Worm (Caenorhabditis elegans): ENCODE results near the gene dcar-1.

Gene dcar-1

DNA sequence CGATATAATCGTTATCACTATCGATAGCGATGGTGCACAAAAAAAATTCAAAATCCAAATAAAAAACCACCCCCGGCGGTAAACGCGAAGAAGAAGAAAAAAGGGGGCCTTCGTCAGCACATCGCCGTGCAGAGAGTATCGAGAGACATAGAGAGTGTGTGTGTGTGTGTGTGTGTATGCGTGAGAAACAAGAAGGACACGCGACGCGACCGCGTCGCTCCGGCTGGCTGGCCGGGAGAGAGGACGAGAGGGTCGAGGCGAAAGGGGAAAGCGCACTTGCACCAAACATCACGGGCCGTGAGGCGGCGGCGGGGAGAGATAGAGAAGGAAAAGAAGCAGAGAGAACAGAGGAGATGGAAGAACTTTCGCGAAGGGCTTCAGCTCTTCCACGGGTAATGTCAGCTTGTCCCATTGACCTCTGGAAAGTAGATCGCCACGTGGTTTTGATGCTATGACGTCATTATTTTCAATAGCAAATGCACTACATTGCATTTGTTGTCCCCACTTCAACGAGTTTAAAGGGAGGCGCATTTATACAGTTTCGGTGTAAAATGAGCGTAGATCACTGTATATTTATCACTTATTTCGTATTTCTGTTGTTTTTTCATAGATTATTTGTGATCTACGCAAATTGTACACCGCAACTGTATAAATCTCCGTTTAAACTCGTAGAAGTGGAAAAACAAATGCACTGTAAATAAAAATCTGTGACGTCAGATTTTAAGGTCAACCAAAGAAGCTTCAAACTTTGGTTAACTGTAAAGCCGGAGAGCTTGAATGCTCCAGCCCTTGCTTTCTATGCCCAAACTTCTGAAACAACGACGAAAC is 41.3 kb downstream of the dcar-1 start, which contains the start of gene Y59A8B.24 (continued):
- peak; percentile 92 for TF ChIP-seq ceh-34 (tag; optimal IDR thresholded peaks at IDR 0.05)
- peak; percentile 18 for TF ChIP-seq madf-2 (tag; optimal IDR thresholded peaks at IDR 0.05)
- peak; percentile 96 for TF ChIP-seq hlh-30 (tag; optimal IDR thresholded peaks at IDR 0.05; ENCODE audit: insufficient read depth)
- TF ChIP-seq npax-4 (tag; optimal IDR thresholded peaks at IDR 0.05), result no peak
- TF ChIP-seq fax-1 (tag; optimal IDR thresholded peaks at IDR 0.05), result peak; percentile 65
- peak; percentile 96 for TF ChIP-seq ceh-18 (tag; optimal IDR thresholded peaks at IDR 0.05)
- TF ChIP-seq pha-2 (tag; optimal IDR thresholded peaks at IDR 0.05), result peak; percentile 39
- peak; percentile 35 for TF ChIP-seq sox-4 (tag; optimal IDR thresholded peaks at IDR 0.05)
- no peak for TF ChIP-seq elt-4 (tag; optimal IDR thresholded peaks at IDR 0.05)
- peak; percentile 55 for TF ChIP-seq ceh-19 (GFP tag; optimal IDR thresholded peaks at IDR 0.05)
- TF ChIP-seq ceh-14 (tag; optimal IDR thresholded peaks at IDR 0.05), result peak; percentile 77
- TF ChIP-seq hlh-8 (tag; optimal IDR thresholded peaks at IDR 0.05), result peak; percentile 90
- no peak for TF ChIP-seq ama-1 (optimal IDR thresholded peaks at IDR 0.05)
- no peak for TF ChIP-seq fkh-10 (GFP tag; optimal IDR thresholded peaks at IDR 0.05)
- TF ChIP-seq pat-9 (tag; optimal IDR thresholded peaks at IDR 0.05), result peak; percentile 19
- peak; percentile 69 for TF ChIP-seq lim-6 (tag; optimal IDR thresholded peaks at IDR 0.05)
- peak; percentile 74 for TF ChIP-seq pag-3 (tag; optimal IDR thresholded peaks at IDR 0.05; ENCODE audit: borderline replicate concordance)
- peak; percentile 88 for TF ChIP-seq pqm-1 (tag; optimal IDR thresholded peaks at IDR 0.05)
- TF ChIP-seq che-1 (tag; optimal IDR thresholded peaks at IDR 0.05), result no peak
- no peak for TF ChIP-seq ahr-1 (tag; optimal IDR thresholded peaks at IDR 0.05)
- TF ChIP-seq hlh-6 (tag; optimal IDR thresholded peaks at IDR 0.05), result peak; percentile 55
- TF ChIP-seq eyg-1 (tag; optimal IDR thresholded peaks at IDR 0.05), result peak; percentile 64
- no peak for TF ChIP-seq hlh-13 (GFP tag; optimal IDR thresholded peaks at IDR 0.05)
- TF ChIP-seq unc-3 (GFP tag; conservative IDR thresholded peaks at IDR 0.05), result no peak
- no peak for TF ChIP-seq unc-3 (tag; optimal IDR thresholded peaks at IDR 0.05)
- TF ChIP-seq sdc-2 (tag; optimal IDR thresholded peaks at IDR 0.05), result peak; percentile 71
- peak; percentile 94 for TF ChIP-seq C08G9.2 (tag; optimal IDR thresholded peaks at IDR 0.05)
- no peak for TF ChIP-seq pha-4 (tag; optimal IDR thresholded peaks at IDR 0.05)
- TF ChIP-seq elt-2 (tag; optimal IDR thresholded peaks at IDR 0.05), result peak; percentile 48
- no peak for TF ChIP-seq gmeb-2 (tag; optimal IDR thresholded peaks at IDR 0.05)
- no peak for TF ChIP-seq T23F11.4 (GFP tag; optimal IDR thresholded peaks at IDR 0.05)
- peak; percentile 9 for TF ChIP-seq C38D4.7 (GFP tag; optimal IDR thresholded peaks at IDR 0.05)
- TF ChIP-seq ceh-48 (tag; optimal IDR thresholded peaks at IDR 0.05), result peak; percentile 21
- no peak for TF ChIP-seq ttx-3 (tag; optimal IDR thresholded peaks at IDR 0.05)
- peak; percentile 96 for TF ChIP-seq nfya-1 (tag; optimal IDR thresholded peaks at IDR 0.05)
- no peak for TF ChIP-seq nhr-11 (tag; optimal IDR thresholded peaks at IDR 0.05)
- no peak for TF ChIP-seq Y22D7AL.16 (tag; optimal IDR thresholded peaks at IDR 0.05)
- no peak for TF ChIP-seq ceh-45 (GFP tag; IDR thresholded peaks at IDR 0.05)
- no peak for TF ChIP-seq nhr-232 (tag; optimal IDR thresholded peaks at IDR 0.05)
- TF ChIP-seq sox-2 (GFP tag; IDR thresholded peaks at IDR 0.05), result peak; percentile 26; the same call in 1 of the 2 replicates
- TF ChIP-seq lin-11 (tag; optimal IDR thresholded peaks at IDR 0.05), result no peak
- TF ChIP-seq hlh-15 (tag; optimal IDR thresholded peaks at IDR 0.05), result no peak
- peak; percentile 49 for TF ChIP-seq zip-5 (tag; optimal IDR thresholded peaks at IDR 0.05)
- TF ChIP-seq F13H6.1 (tag; optimal IDR thresholded peaks at IDR 0.05), result peak; percentile 78
- TF ChIP-seq ets-4 (tag; optimal IDR thresholded peaks at IDR 0.05), result peak; percentile 90
- TF ChIP-seq fkh-6 (tag; optimal IDR thresholded peaks at IDR 0.05), result peak; percentile 53
- peak; percentile 14 for TF ChIP-seq ceh-22 (tag; optimal IDR thresholded peaks at IDR 0.05)
- TF ChIP-seq ceh-24 (tag; optimal IDR thresholded peaks at IDR 0.05), result no peak
- peak; percentile 62 for TF ChIP-seq syd-9 (tag; optimal IDR thresholded peaks at IDR 0.05)
